Worm (Caenorhabditis elegans) whole organism, early embryonic: ENCODE measurements around the gene arrd-11.

Experiments
- ama-1 ChIP-seq: fragments of 150-350 bp; optimal IDR thresholded peaks from 2 replicates; lab custom pipeline; 2014
- ceh-13 ChIP-seq: fragments of 200-800 bp; sonication (Bioruptor generic); optimal IDR thresholded peaks from 2 replicates; lab custom pipeline; 2018; ENCODE audit warnings: mild to moderate bottlenecking, missing genetic modification characterization, missing compliant biosample characterization
- ceh-36 ChIP-seq: sonication (generic microtip); optimal IDR thresholded peaks from 2 replicates; lab custom pipeline; 2016; ENCODE audit warnings: missing genetic modification characterization, inconsistent platforms, missing compliant biosample characterization
- flt-1 ChIP-seq: fragments of 200-800 bp; sonication (Bioruptor generic); IDR thresholded peaks from 2 replicates; pipeline ENCODE4 v1.3.6; 2022; ENCODE audit warnings: missing genetic modification characterization, missing compliant biosample characterization
- scrt-1 ChIP-seq: fragments of 200-800 bp; sonication (Bioruptor generic); IDR thresholded peaks from 2 replicates; pipeline ENCODE4 v1.3.6; 2022; ENCODE audit warnings: missing genetic modification characterization, missing compliant biosample characterization

- TF ChIP-seq ama-1 (no peak), ceh-13 (GFP tag; lab: Kevin White, UChicago) (no peak), flt-1 (no peak), ceh-36 (tag; lab: Kevin White, UChicago) (no peak), scrt-1 (GFP tag; lab: Robert Waterston, UW) (no peak)
Observed at ce11 chrII:13788813-13789212, 25.6 kb downstream of the arrd-11 start.
